Worm (Caenorhabditis elegans): ENCODE results near the gene R07B1.9.
A peak's percentile ranks its signal among the peaks of the same experiment; 100 is the strongest.

R07B1.9 gene

ce11 chrX:9882112-9882511 lies 4.9 kb downstream of the R07B1.9 start, which contains the start of gene glo-1:
TSS of gene glo-1 (minus strand) at chrX:9882212.
- TF ChIP-seq lin-39 (tag; optimal IDR thresholded peaks at IDR 0.05) (no peak), elt-1 (tag; optimal IDR thresholded peaks at IDR 0.05) (no peak)

ce11 chrX:9882572-9882971 lies 5.4 kb downstream of the R07B1.9 start:
- TF ChIP-seq elt-2 (tag; optimal IDR thresholded peaks at IDR 0.05) (peak; percentile 83), hmg-11 (tag; optimal IDR thresholded peaks at IDR 0.05) (no peak)

ce11 chrX:9883837-9884324 lies 6.7 kb downstream of the R07B1.9 start, which contains the start of gene mrp-4:
TSS of gene mrp-4 (plus strand) at chrX:9884274.
- no peak for TF ChIP-seq elt-1 (tag; optimal IDR thresholded peaks at IDR 0.05)
- TF ChIP-seq nhr-25 (tag; optimal IDR thresholded peaks at IDR 0.05): no peak
- TF ChIP-seq ceh-82 (tag; optimal IDR thresholded peaks at IDR 0.05): no peak

ce11 chrX:9892323-9892722 lies 15.1 kb downstream of the R07B1.9 start, which contains the start of gene F21G4.1:
TSS of gene F21G4.1 (minus strand) at chrX:9892328.
- no peak for TF ChIP-seq egl-5 (tag; optimal IDR thresholded peaks at IDR 0.05)
- no peak for TF ChIP-seq nhr-28 (tag; optimal IDR thresholded peaks at IDR 0.05)
- no peak for TF ChIP-seq sea-2 (GFP tag; optimal IDR thresholded peaks at IDR 0.05)
- TF ChIP-seq fos-1 (tag; optimal IDR thresholded peaks at IDR 0.05): peak; percentile 21
- no peak for TF ChIP-seq egl-27 (tag; optimal IDR thresholded peaks at IDR 0.05)
- no peak for TF ChIP-seq zag-1 (tag; optimal IDR thresholded peaks at IDR 0.05)
- TF ChIP-seq hmg-11 (tag; optimal IDR thresholded peaks at IDR 0.05): no peak
- TF ChIP-seq nfya-1 (tag; optimal IDR thresholded peaks at IDR 0.05; ENCODE audit: insufficient read depth): no peak
- TF ChIP-seq ceh-9 (tag; optimal IDR thresholded peaks at IDR 0.05): no peak
- no peak for TF ChIP-seq mdl-1 (tag; optimal IDR thresholded peaks at IDR 0.05)
- TF ChIP-seq lin-39 (tag; optimal IDR thresholded peaks at IDR 0.05): no peak
- no peak for TF ChIP-seq ztf-11 (tag; optimal IDR thresholded peaks at IDR 0.05)
- no peak for TF ChIP-seq fkh-2 (tag; optimal IDR thresholded peaks at IDR 0.05)
- peak; percentile 91 for TF ChIP-seq pha-4 (tag; optimal IDR thresholded peaks at IDR 0.05)
- no peak for TF ChIP-seq nhr-67 (tag; optimal IDR thresholded peaks at IDR 0.05)
- TF ChIP-seq skn-1 (tag; optimal IDR thresholded peaks at IDR 0.05): no peak
- TF ChIP-seq elt-2 (tag; optimal IDR thresholded peaks at IDR 0.05): peak; percentile 57
- TF ChIP-seq mml-1 (tag; optimal IDR thresholded peaks at IDR 0.05): no peak
- TF ChIP-seq elt-3 (tag; optimal IDR thresholded peaks at IDR 0.05): no peak
- TF ChIP-seq ceh-28 (tag; optimal IDR thresholded peaks at IDR 0.05): no peak
- TF ChIP-seq pqm-1 (tag; optimal IDR thresholded peaks at IDR 0.05): peak; percentile 25

ce11 chrX:9893069-9893468 lies 15.9 kb downstream of the R07B1.9 start:
- TF ChIP-seq ceh-82 (tag; optimal IDR thresholded peaks at IDR 0.05) (no peak), nhr-25 (tag; optimal IDR thresholded peaks at IDR 0.05) (peak; percentile 4)

ce11 chrX:9894844-9895243 lies 17.6 kb downstream of the R07B1.9 start, which contains the start of gene F21G4.3:
TSS of gene F21G4.3 (plus strand) at chrX:9895144.
- TF ChIP-seq skn-1 (tag; optimal IDR thresholded peaks at IDR 0.05) (no peak), ZK546.5 (tag; optimal IDR thresholded peaks at IDR 0.05) (no peak), ceh-9 (tag; optimal IDR thresholded peaks at IDR 0.05) (no peak), aly-2 (tag; optimal IDR thresholded peaks at IDR 0.05) (no peak), pha-4 (tag; optimal IDR thresholded peaks at IDR 0.05) (no peak), nhr-25 (tag; optimal IDR thresholded peaks at IDR 0.05) (no peak), egl-27 (tag; optimal IDR thresholded peaks at IDR 0.05) (no peak), elt-2 (tag; optimal IDR thresholded peaks at IDR 0.05) (no peak), sea-2 (GFP tag; optimal IDR thresholded peaks at IDR 0.05) (no peak), tbx-2 (tag; optimal IDR thresholded peaks at IDR 0.05) (no peak), nhr-76 (tag; optimal IDR thresholded peaks at IDR 0.05) (no peak), ztf-11 (tag; optimal IDR thresholded peaks at IDR 0.05) (no peak), nhr-23 (tag; optimal IDR thresholded peaks at IDR 0.05) (no peak), lin-15B (tag; optimal IDR thresholded peaks at IDR 0.05) (no peak), fos-1 (tag; optimal IDR thresholded peaks at IDR 0.05) (no peak), nhr-43 (tag; optimal IDR thresholded peaks at IDR 0.05; ENCODE audit: poor library complexity, severe bottlenecking) (no peak), nhr-12 (tag; optimal IDR thresholded peaks at IDR 0.05) (no peak), pqm-1 (tag; optimal IDR thresholded peaks at IDR 0.05) (no peak), nfya-1 (tag; optimal IDR thresholded peaks at IDR 0.05; ENCODE audit: insufficient read depth) (no peak)
